Fruit fly (Drosophila melanogaster) whole organism, embryonic: ENCODE data around the gene CG10431.

ENCODE experiments used
- ATbp ChIP-seq: fragments of 200-800 bp; sonication (Bioruptor generic); optimal IDR thresholded peaks from 2 replicates; lab custom pipeline; 2017; ENCODE audit warnings: missing biosample characterization, mild to moderate bottlenecking, missing genetic modification characterization, missing genetic modification reagents
- Ada2b ChIP-seq: fragments of 200-800 bp; sonication (Bioruptor generic); IDR thresholded peaks from 2 replicates; pipeline ENCODE4 v1.3.6; 2022; ENCODE audit warnings: missing biosample characterization, missing genetic modification characterization
- BtbVII ChIP-seq: fragments of 200-800 bp; sonication (Bioruptor generic); optimal IDR thresholded peaks from 3 replicates; lab custom pipeline; 2017; ENCODE audit warnings: missing biosample characterization, mild to moderate bottlenecking, missing genetic modification characterization
- CG10959 ChIP-seq: fragments of 200-800 bp; sonication (Bioruptor generic); IDR thresholded peaks from 2 replicates; pipeline ENCODE4 v1.3.6; 2022; ENCODE audit warnings: missing biosample characterization, missing genetic modification characterization
- CG11560 ChIP-seq: fragments of 200-800 bp; sonication (Bioruptor generic); IDR thresholded peaks from 3 replicates; pipeline ENCODE4 v1.3.6; 2022; ENCODE audit warnings: missing biosample characterization, missing genetic modification characterization
- CG13894 ChIP-seq: fragments of 200-800 bp; sonication (Bioruptor generic); optimal IDR thresholded peaks from 3 replicates; lab custom pipeline; 2018; ENCODE audit warnings: missing biosample characterization, mild to moderate bottlenecking, missing genetic modification characterization, moderate library complexity
- CG1529 ChIP-seq: fragments of 200-800 bp; sonication (Bioruptor generic); optimal IDR thresholded peaks from 3 replicates; lab custom pipeline; 2018; ENCODE audit warnings: missing biosample characterization, missing genetic modification characterization
- CG17328 ChIP-seq: fragments of 200-800 bp; sonication (Bioruptor generic); IDR thresholded peaks from 2 replicates; pipeline ENCODE4 v1.3.6; 2022; ENCODE audit warnings: missing biosample characterization, missing genetic modification characterization
- CG17802 ChIP-seq: fragments of 200-800 bp; sonication (Bioruptor generic); optimal IDR thresholded peaks from 2 replicates; lab custom pipeline; 2018; ENCODE audit warnings: missing biosample characterization, mild to moderate bottlenecking, missing genetic modification characterization, moderate library complexity
- CG2199 ChIP-seq: fragments of 200-800 bp; sonication (Bioruptor generic); IDR thresholded peaks from 3 replicates; pipeline ENCODE4 v1.3.6; 2022; ENCODE audit warnings: missing biosample characterization, missing genetic modification characterization
- CG31441 ChIP-seq: fragments of 200-800 bp; sonication (Bioruptor generic); IDR thresholded peaks from 2 replicates; pipeline ENCODE4 v1.3.6; 2022; ENCODE audit warnings: missing biosample characterization, missing genetic modification characterization
- CG3407 ChIP-seq: fragments of 200-800 bp; sonication (Bioruptor generic); optimal IDR thresholded peaks from 2 replicates; lab custom pipeline; 2018; ENCODE audit warnings: missing biosample characterization, mild to moderate bottlenecking, missing genetic modification characterization
- CG34224 ChIP-seq: fragments of 200-800 bp; sonication (Bioruptor generic); IDR thresholded peaks from 3 replicates; pipeline ENCODE4 v1.3.6; 2022; ENCODE audit warnings: missing biosample characterization, missing genetic modification characterization; ENCODE audit not compliant: partially characterized antibody
- CG4328 ChIP-seq: fragments of 200-800 bp; sonication (Bioruptor generic); optimal IDR thresholded peaks from 3 replicates; lab custom pipeline; 2017; ENCODE audit warnings: missing biosample characterization, missing genetic modification reagents, missing genetic modification characterization
- CG4360 ChIP-seq: fragments of 200-800 bp; sonication (Bioruptor generic); IDR thresholded peaks from 2 replicates; pipeline ENCODE4 v1.3.6; 2022; ENCODE audit warnings: missing biosample characterization, missing genetic modification characterization
- CG4424 ChIP-seq: fragments of 200-800 bp; sonication (Bioruptor generic); optimal IDR thresholded peaks from 3 replicates; lab custom pipeline; 2016; ENCODE audit warnings: missing biosample characterization, missing genetic modification characterization
- CG7372 ChIP-seq: fragments of 200-800 bp; sonication (Bioruptor generic); IDR thresholded peaks from 2 replicates; pipeline ENCODE4 v1.3.6; 2022; ENCODE audit warnings: missing biosample characterization, missing genetic modification characterization
- CG7556 ChIP-seq: fragments of 200-800 bp; sonication (Bioruptor generic); optimal IDR thresholded peaks from 2 replicates; lab custom pipeline; 2017; ENCODE audit warnings: missing biosample characterization, mild to moderate bottlenecking, missing genetic modification characterization
- CG7839 ChIP-seq: fragments of 200-800 bp; sonication (Bioruptor generic); optimal IDR thresholded peaks from 3 replicates; lab custom pipeline; 2018; ENCODE audit warnings: missing biosample characterization, mild to moderate bottlenecking, missing genetic modification characterization, moderate library complexity
- CG7963 ChIP-seq: fragments of 200-800 bp; sonication (Bioruptor generic); IDR thresholded peaks from 3 replicates; pipeline ENCODE4 v1.3.6; 2022; ENCODE audit warnings: missing biosample characterization, missing genetic modification characterization; ENCODE audit not compliant: partially characterized antibody
- CG8290 ChIP-seq, 3 experiments: fragments of 200-800 bp; sonication (Bioruptor generic); optimal IDR thresholded peaks; 2 replicates each; lab custom pipeline; 2016 to 2019; ENCODE audit warnings: missing biosample characterization in 3 of 3, missing genetic modification characterization in 3 of 3, mild to moderate bottlenecking in 2 of 3, moderate library complexity in 1 of 3
- E2f1 ChIP-seq: fragments of 200-800 bp; sonication (Bioruptor generic); IDR thresholded peaks from 2 replicates; pipeline ENCODE4 v1.3.6; 2022; ENCODE audit warnings: missing biosample characterization, missing genetic modification characterization
- HmgD ChIP-seq: fragments of 200-800 bp; sonication (Bioruptor generic); optimal IDR thresholded peaks from 3 replicates; lab custom pipeline; 2016; ENCODE audit warnings: missing biosample characterization, missing genetic modification characterization
- Hr78 ChIP-seq, 2 experiments: fragments of 200-800 bp in 1 of 2; fragments of >200 bp in 1 of 2; sonication (Bioruptor generic) in 1 of 2; optimal IDR thresholded peaks; 2 replicates each; lab custom pipeline; 2017 to 2019; ENCODE audit warnings: missing biosample characterization in 2 of 2, missing genetic modification characterization in 2 of 2, mild to moderate bottlenecking in 1 of 2, moderate library complexity in 1 of 2
- Lhr ChIP-seq: fragments of 200-800 bp; sonication (Bioruptor generic); optimal IDR thresholded peaks from 3 replicates; lab custom pipeline; 2017; ENCODE audit warnings: mild to moderate bottlenecking, missing biosample characterization, missing genetic modification reagents, missing genetic modification characterization
- MESR4 ChIP-seq: fragments of 200-800 bp; sonication (Bioruptor generic); optimal IDR thresholded peaks from 2 replicates; lab custom pipeline; 2018; ENCODE audit warnings: missing biosample characterization, mild to moderate bottlenecking, missing genetic modification characterization, moderate library complexity
- Meics ChIP-seq: fragments of 200-800 bp; sonication (Bioruptor generic); optimal IDR thresholded peaks from 2 replicates; lab custom pipeline; 2017; ENCODE audit warnings: missing biosample characterization, mild to moderate bottlenecking, missing genetic modification characterization
- Mrtf ChIP-seq: fragments of 200-800 bp; sonication (Bioruptor generic); IDR thresholded peaks from 3 replicates; pipeline ENCODE4 v1.3.6; 2022; ENCODE audit warnings: missing biosample characterization, missing genetic modification characterization
- Sox102F ChIP-seq: fragments of 200-800 bp; sonication (Bioruptor generic); optimal IDR thresholded peaks from 2 replicates; lab custom pipeline; 2018; ENCODE audit warnings: missing biosample characterization, mild to moderate bottlenecking, missing genetic modification characterization, moderate library complexity
- ci ChIP-seq: fragments of 200-800 bp; sonication (Bioruptor generic); IDR thresholded peaks from 3 replicates; pipeline ENCODE4 v1.3.6; 2022; ENCODE audit warnings: missing biosample characterization, missing genetic modification characterization
- crc ChIP-seq: fragments of 200-800 bp; sonication (Bioruptor generic); optimal IDR thresholded peaks from 2 replicates; lab custom pipeline; 2016; ENCODE audit warnings: missing biosample characterization, missing genetic modification characterization
- eve ChIP-seq, 2 experiments: fragments of >200 bp; optimal IDR thresholded peaks; 2 replicates each; lab custom pipeline; 2017; ENCODE audit warnings: missing biosample characterization in 2 of 2, missing genetic modification characterization in 2 of 2
- ewg ChIP-seq: fragments of 200-800 bp; sonication (Bioruptor generic); optimal IDR thresholded peaks from 3 replicates; lab custom pipeline; 2017; ENCODE audit warnings: mild to moderate bottlenecking, missing biosample characterization, missing genetic modification reagents, missing genetic modification characterization
- eyg ChIP-seq: fragments of 200-800 bp; sonication (Bioruptor generic); optimal IDR thresholded peaks from 3 replicates; lab custom pipeline; 2016; ENCODE audit warnings: missing biosample characterization, missing genetic modification characterization
- gsb ChIP-seq: fragments of 200-800 bp; sonication (Bioruptor generic); IDR thresholded peaks from 2 replicates; pipeline ENCODE4 v1.3.6; 2022; ENCODE audit warnings: missing biosample characterization, missing genetic modification characterization
- hth ChIP-seq: fragments of >200 bp; optimal IDR thresholded peaks from 2 replicates; lab custom pipeline; 2017; ENCODE audit warnings: inconsistent platforms
- kay ChIP-seq: fragments of 200-800 bp; sonication (Bioruptor generic); optimal IDR thresholded peaks from 2 replicates; lab custom pipeline; 2016; ENCODE audit warnings: missing biosample characterization, missing genetic modification characterization
- nmo ChIP-seq: fragments of 200-800 bp; sonication (Bioruptor generic); optimal IDR thresholded peaks from 2 replicates; lab custom pipeline; 2018; ENCODE audit warnings: missing biosample characterization, mild to moderate bottlenecking, missing genetic modification characterization, moderate library complexity
- oc ChIP-seq: fragments of 200-800 bp; sonication (Bioruptor generic); optimal IDR thresholded peaks from 2 replicates; lab custom pipeline; 2018; ENCODE audit warnings: missing biosample characterization, mild to moderate bottlenecking, missing genetic modification characterization, moderate library complexity
- pnt ChIP-seq: fragments of 200-800 bp; sonication (Bioruptor generic); optimal IDR thresholded peaks from 3 replicates; lab custom pipeline; 2016; ENCODE audit warnings: missing biosample characterization, missing genetic modification characterization
- prd ChIP-seq, 3 experiments: fragments of >200 bp in 2 of 3; fragments of 200-800 bp in 1 of 3; sonication (Bioruptor generic) in 1 of 3; optimal IDR thresholded peaks in 2 of 3; IDR thresholded peaks in 1 of 3; 2 replicates in 2 of 3; 3 replicates in 1 of 3; pipeline versions ENCODE4 v1.3.6 to Lab custom; 2017 to 2022; ENCODE audit warnings: missing biosample characterization in 1 of 3, missing genetic modification characterization in 1 of 3
- pros ChIP-seq: fragments of 200-800 bp; sonication (Bioruptor generic); optimal IDR thresholded peaks from 3 replicates; lab custom pipeline; 2019; ENCODE audit warnings: missing biosample characterization, mild to moderate bottlenecking, missing genetic modification characterization, moderate library complexity
- seq ChIP-seq: fragments of 200-800 bp; sonication (Bioruptor generic); IDR thresholded peaks from 2 replicates; pipeline ENCODE4 v1.3.6; 2022; ENCODE audit warnings: missing biosample characterization, missing genetic modification characterization
- twi ChIP-seq: fragments of 200-800 bp; optimal IDR thresholded peaks from 2 replicates; lab custom pipeline; 2019; ENCODE audit warnings: missing biosample characterization, mild to moderate bottlenecking, missing genetic modification characterization, moderate library complexity
- vnd ChIP-seq: fragments of 200-800 bp; sonication (Bioruptor generic); IDR thresholded peaks from 3 replicates; pipeline ENCODE4 v1.3.6; 2022; ENCODE audit warnings: missing biosample characterization, missing genetic modification characterization; ENCODE audit not compliant: partially characterized antibody

Gene CG10431

DNA sequence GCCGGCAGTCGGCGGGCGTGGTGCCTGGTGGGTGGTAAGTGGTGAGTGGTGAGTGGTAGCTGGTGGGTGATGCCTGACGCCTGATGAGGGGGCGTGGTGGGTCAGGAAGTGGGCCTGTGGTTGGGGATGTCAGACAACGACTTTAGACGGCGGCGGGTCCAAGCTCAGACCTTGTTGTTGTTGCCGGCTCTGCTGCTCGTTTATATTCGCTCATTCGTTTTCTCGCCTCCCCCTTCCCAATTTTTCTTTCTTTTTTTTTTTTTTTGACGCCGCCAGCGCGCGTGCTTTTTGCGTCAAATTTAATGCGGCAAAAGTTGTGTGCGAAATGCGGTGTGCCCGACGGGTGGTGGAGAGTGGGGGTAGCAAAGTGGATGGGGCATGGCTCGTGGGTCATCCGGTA is 45.1 kb downstream of the CG10431 start (continued):
- TF ChIP-seq CG7963 (GFP tag; lab: Robert Waterston, UW) (no peak), CG11560 (tag; lab: Robert Waterston, UW) (no peak), CG13894 (tag; lab: Kevin White, UChicago) (peak; percentile 25), oc (tag; lab: Kevin White, UChicago) (no peak), CG17328 (no peak), CG4360 (GFP tag; lab: Robert Waterston, UW) (0 out of 2 replicates have a peak, but pooled peaks have one; percentile 8)

DNA sequence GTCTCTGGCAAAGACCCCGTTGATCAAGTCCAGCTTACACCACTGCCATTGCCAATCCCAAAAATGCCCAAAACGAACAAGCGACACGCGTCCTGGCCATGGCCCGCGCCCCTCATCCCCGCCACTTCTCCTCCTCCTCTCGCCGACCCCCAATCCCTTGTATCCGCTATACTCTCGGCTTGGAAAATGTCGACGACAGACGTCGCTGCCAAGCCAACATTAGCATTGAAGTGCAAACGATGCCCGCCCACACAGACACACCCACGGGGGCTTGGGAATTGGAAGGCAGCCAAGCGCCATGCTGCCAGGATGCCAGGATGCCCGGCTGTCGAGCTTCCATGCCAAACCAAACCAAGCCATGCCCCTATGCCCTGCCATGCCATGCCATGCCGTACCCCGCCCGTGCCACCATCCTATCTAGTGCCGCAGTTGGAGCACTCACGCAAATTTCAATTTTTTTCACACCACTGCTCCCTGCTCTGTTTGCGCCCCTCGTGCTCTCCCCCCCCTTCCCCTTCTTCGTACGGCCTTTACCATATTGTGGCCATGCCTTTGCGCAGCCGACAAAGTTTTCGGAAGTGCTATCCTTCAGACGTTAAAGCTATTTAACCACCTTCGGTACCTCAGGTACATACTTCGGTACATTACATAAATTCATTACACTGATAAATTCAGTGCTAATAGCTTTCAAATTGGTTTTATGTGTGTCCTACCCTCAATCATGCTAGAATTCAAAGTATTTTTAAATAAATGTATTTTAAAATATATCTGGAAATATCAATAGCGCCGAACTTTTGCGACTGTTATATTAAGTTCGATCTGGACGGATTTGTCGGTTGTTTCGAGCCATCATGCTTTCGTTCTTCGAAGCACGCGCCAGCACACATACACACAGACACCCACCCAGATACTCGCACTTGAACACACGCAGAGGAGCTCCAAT is 47.0 kb downstream of the CG10431 start:
- TF ChIP-seq HmgD (GFP tag; lab: Kevin White, UChicago) = no peak
- TF ChIP-seq CG4328 (GFP tag; lab: Kevin White, UChicago) = peak; percentile 55
- no peak for TF ChIP-seq eyg (GFP tag; lab: Kevin White, UChicago)
- TF ChIP-seq Ada2b (GFP tag; lab: Robert Waterston, UW) = peak; percentile 65
- peak; percentile 6 for TF ChIP-seq kay (GFP tag; lab: Kevin White, UChicago)
- 0 out of 3 replicates have a peak, but pooled peaks have one; percentile 26 for TF ChIP-seq Mrtf (GFP tag; lab: Robert Waterston, UW)
- peak; percentile 93 for TF ChIP-seq CG7556 (GFP tag; lab: Kevin White, UChicago)
- 0 out of 2 replicates have a peak, but pooled peaks have one; percentile 35 for TF ChIP-seq gsb (GFP tag; lab: Robert Waterston, UW)
- TF ChIP-seq seq = peak; percentile 77
- peak; percentile 66 for TF ChIP-seq CG7372 (GFP tag; lab: Robert Waterston, UW)
- TF ChIP-seq crc = no peak
- peak; percentile 85 for TF ChIP-seq CG1529
- TF ChIP-seq BtbVII (GFP tag; lab: Kevin White, UChicago) = peak; percentile 77
- TF ChIP-seq Meics (GFP tag; lab: Kevin White, UChicago) = peak; percentile 83
- peak; percentile 16 for TF ChIP-seq CG17802 (tag; lab: Kevin White, UChicago)
- TF ChIP-seq CG2199 (GFP tag; lab: Robert Waterston, UW) = 0 out of 3 replicates have a peak, but pooled peaks have one; percentile 43
- peak in 1 of 2 experiments; percentile 68 for TF ChIP-seq Hr78 (GFP tag; optimal IDR thresholded peaks at IDR 0.05; lab: Kevin White, UChicago)
- TF ChIP-seq CG34224 (GFP tag; lab: Robert Waterston, UW) = no peak
- peak; percentile 85 for TF ChIP-seq CG7839 (tag; lab: Kevin White, UChicago)
- TF ChIP-seq CG3407 (GFP tag; lab: Kevin White, UChicago) = peak; percentile 58
- TF ChIP-seq eve (GFP tag; optimal IDR thresholded peaks at IDR 0.05; lab: Kevin White, UChicago) = no peak
- TF ChIP-seq Lhr (GFP tag; lab: Kevin White, UChicago) = peak; percentile 36
- TF ChIP-seq ewg (GFP tag; lab: Kevin White, UChicago) = peak; percentile 69
- peak; percentile 85 for TF ChIP-seq CG31441 (GFP tag; lab: Robert Waterston, UW)
- TF ChIP-seq pros (GFP tag; lab: Kevin White, UChicago) = no peak
- peak; percentile 16 for TF ChIP-seq MESR4 (GFP tag; lab: Kevin White, UChicago)
- TF ChIP-seq pnt (GFP tag; lab: Kevin White, UChicago) = peak; percentile 5
- peak; percentile 87 for TF ChIP-seq nmo (GFP tag; lab: Kevin White, UChicago)
- no peak for TF ChIP-seq prd (optimal IDR thresholded peaks at IDR 0.05; lab: Kevin White, UChicago)
- peak; percentile 48; the same call in 2 of the 3 replicates for TF ChIP-seq prd (GFP tag; IDR thresholded peaks at IDR 0.05; lab: Robert Waterston, UW)
- no peak for TF ChIP-seq CG10959 (GFP tag; lab: Robert Waterston, UW)
- peak; percentile 54 for TF ChIP-seq CG4424 (GFP tag; lab: Kevin White, UChicago)
- TF ChIP-seq twi = peak; percentile 80
- TF ChIP-seq hth (lab: Kevin White, UChicago) = no peak
- peak; percentile 44; the same call in 1 of the 2 replicates for TF ChIP-seq E2f1 (GFP tag; lab: Robert Waterston, UW)
- peak; percentile 82 for TF ChIP-seq ATbp (GFP tag; lab: Kevin White, UChicago)
- TF ChIP-seq CG8290 (GFP tag; optimal IDR thresholded peaks at IDR 0.05; lab: Kevin White, UChicago) = peak; percentile 25
- TF ChIP-seq CG8290 (tag; optimal IDR thresholded peaks at IDR 0.05; lab: Kevin White, UChicago) = no peak
- TF ChIP-seq Sox102F (GFP tag; lab: Kevin White, UChicago) = peak; percentile 84
- no peak for TF ChIP-seq vnd
- peak; percentile 76; the same call in 2 of the 3 replicates for TF ChIP-seq ci (GFP tag; lab: Robert Waterston, UW)
